Fruit fly (Drosophila melanogaster): ENCODE results near the gene Oga.

- TF ChIP-seq CG7101 (tag; optimal IDR thresholded peaks at IDR 0.05): no peak
- no peak for TF ChIP-seq CG33017 (tag; optimal IDR thresholded peaks at IDR 0.05)
- TF ChIP-seq cic (GFP tag; optimal IDR thresholded peaks at IDR 0.05): no peak
Observed at dm6 chr3R:21169525-21170149, 49.2 kb upstream of the Oga start.

Measured in whole organism, adult.